Worm (Caenorhabditis elegans): ENCODE results near the gene cyp-33D3.
A peak's percentile ranks its signal among the peaks of the same experiment; 100 is the strongest.

cyp-33D3 gene

DNA sequence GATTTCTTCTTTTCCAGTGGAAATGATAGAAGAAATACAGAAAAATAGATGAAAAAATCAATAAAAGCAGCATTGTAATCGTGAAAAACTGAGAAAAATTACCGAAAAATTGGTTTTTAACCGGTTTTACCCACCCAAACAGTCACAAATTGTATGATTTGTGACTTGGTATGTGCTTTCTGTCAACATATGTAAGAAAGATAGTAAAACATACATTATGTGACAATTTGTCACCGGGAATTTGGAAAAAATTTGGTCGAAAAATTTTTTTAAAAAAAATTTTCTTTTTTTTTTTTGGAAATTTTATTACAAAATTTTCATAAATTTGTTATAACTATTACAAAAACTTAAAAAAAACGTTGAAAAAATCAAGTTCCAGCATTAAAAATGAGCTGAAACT lies at the start of gene cyp-33D3:
cyp-33D3 (minus strand) TSS at position 101 of the 400 bp plus-strand sequence.
- TF ChIP-seq klf-2 (GFP tag; conservative IDR thresholded peaks at IDR 0.05) = no peak
- TF ChIP-seq T22C8.4 (GFP tag; IDR thresholded peaks at IDR 0.05) = peak; percentile 16; the same call in 1 of the 2 replicates

ce11 chrV:18882990-18883389 lies 46.0 kb upstream of the cyp-33D3 start:
- TF ChIP-seq klf-2 (GFP tag; conservative IDR thresholded peaks at IDR 0.05) = 0 out of 2 replicates have a peak, but pooled peaks have one; percentile 31
- 0 out of 2 replicates have a peak, but pooled peaks have one; percentile 55 for TF ChIP-seq tab-1 (GFP tag; IDR thresholded peaks at IDR 0.05)
- peak; percentile 72 for TF ChIP-seq ztf-23 (GFP tag; IDR thresholded peaks at IDR 0.05)

DNA sequence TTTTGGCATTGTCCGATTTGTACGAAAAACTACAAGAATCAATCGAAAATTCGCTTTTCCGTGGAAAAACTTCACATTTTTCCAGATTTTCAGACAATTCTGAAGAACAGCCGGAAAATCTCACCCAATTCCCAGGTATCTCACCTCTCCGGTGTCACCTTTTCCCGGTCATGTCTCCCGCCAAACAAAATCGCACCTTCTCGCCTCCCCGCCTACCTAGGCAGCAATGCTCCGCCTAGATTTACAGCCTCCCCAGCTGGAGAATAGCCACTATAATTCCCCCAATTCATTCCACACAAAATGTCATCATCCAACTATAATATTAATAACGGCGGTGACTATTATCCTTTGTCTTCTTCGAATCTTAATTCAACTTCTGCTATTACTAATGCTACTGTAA lies 36.8 kb upstream of the cyp-33D3 start, which contains the start of gene ceh-51:
ceh-51 (plus strand) TSS at position 301 of the 400 bp plus-strand sequence.
- TF ChIP-seq ref-1 (GFP tag; conservative IDR thresholded peaks at IDR 0.05) = no peak
- no peak for TF ChIP-seq T22C8.4 (GFP tag; IDR thresholded peaks at IDR 0.05)
- TF ChIP-seq flt-1 (GFP tag; IDR thresholded peaks at IDR 0.05) = no peak
- no peak for TF ChIP-seq cog-1 (tag; optimal IDR thresholded peaks at IDR 0.05)
- no peak for TF ChIP-seq ztf-23 (GFP tag; IDR thresholded peaks at IDR 0.05)
- no peak for TF ChIP-seq klf-2 (GFP tag; conservative IDR thresholded peaks at IDR 0.05)
- no peak for TF ChIP-seq med-1 (GFP tag; optimal IDR thresholded peaks at IDR 0.05; ENCODE audit: insufficient read depth)
- TF ChIP-seq tab-1 (GFP tag; IDR thresholded peaks at IDR 0.05) = no peak
- no peak for TF ChIP-seq ztf-29 (GFP tag; IDR thresholded peaks at IDR 0.05)

DNA sequence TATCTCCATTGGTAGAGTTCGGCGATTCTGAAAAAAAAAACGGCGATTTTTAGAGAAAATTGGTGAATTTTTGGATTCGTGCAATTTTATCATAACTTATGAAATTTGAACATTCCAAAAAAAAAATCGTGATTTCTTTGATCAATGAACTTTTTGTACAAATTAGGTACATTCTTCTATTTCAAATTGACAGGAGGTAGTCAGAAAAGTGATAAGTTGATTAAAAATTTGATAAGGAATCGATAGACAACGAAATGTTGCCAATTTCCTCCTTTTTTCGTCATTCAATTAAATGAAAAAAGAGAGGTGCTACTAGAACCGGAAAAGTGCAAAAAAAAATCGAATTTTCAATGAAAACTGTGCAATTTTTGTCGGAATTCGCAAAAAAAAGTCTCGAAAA lies 33.9 kb upstream of the cyp-33D3 start:
- TF ChIP-seq tab-1 (GFP tag; IDR thresholded peaks at IDR 0.05) (no peak), klf-2 (GFP tag; conservative IDR thresholded peaks at IDR 0.05) (no peak), ref-1 (GFP tag; conservative IDR thresholded peaks at IDR 0.05) (no peak), ztf-23 (GFP tag; IDR thresholded peaks at IDR 0.05) (no peak), T22C8.4 (GFP tag; IDR thresholded peaks at IDR 0.05) (no peak), cog-1 (tag; optimal IDR thresholded peaks at IDR 0.05) (no peak)

DNA sequence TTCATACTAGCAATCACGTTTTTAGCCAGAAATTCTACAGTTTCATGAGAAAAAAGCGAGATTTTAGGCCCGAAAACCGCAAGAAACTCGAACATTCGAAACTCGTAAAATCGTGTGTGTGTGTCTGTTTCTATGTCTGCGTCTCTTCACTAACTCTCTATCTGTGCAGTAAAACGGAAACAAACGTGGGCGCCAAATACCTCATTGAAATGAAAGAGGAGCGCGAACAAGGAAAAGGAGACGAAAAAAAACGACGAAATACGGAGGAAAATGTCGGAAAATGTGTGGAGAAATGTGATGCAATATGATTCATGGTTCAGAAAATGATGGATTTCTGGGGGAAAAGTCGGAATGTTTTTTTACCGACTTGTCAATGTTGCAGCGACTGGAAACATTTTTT lies 31.5 kb upstream of the cyp-33D3 start:
- no peak for TF ChIP-seq ztf-23 (GFP tag; IDR thresholded peaks at IDR 0.05)

DNA sequence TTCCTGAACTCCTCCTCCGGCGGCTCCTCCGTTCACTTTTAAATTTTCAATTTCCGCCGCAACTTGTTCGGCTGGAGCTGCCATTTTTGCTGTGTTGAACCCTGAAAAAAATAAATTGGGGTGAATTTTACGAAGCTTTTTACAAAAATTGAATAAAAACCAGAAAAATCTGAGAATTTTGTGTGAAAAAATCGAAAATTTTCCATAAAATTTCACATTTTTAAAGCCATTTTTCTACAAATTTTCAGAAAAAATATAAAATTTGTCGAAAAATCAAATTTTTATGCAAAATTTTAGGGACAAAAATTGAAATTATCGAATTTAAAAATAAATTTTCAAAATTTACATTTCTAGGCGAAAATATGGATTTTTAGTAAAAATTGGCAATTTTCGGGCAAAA lies 22.1 kb upstream of the cyp-33D3 start, which contains the start of gene wars-1:
wars-1 (minus strand) TSS at position 101 of the 400 bp plus-strand sequence.
- TF ChIP-seq flt-1 (GFP tag; IDR thresholded peaks at IDR 0.05) = no peak
- TF ChIP-seq cog-1 (tag; optimal IDR thresholded peaks at IDR 0.05) = no peak
- TF ChIP-seq ztf-23 (GFP tag; IDR thresholded peaks at IDR 0.05) = no peak
- no peak for TF ChIP-seq med-1 (GFP tag; optimal IDR thresholded peaks at IDR 0.05; ENCODE audit: insufficient read depth)
- no peak for TF ChIP-seq ztf-29 (GFP tag; IDR thresholded peaks at IDR 0.05)
- TF ChIP-seq T22C8.4 (GFP tag; IDR thresholded peaks at IDR 0.05) = no peak
- no peak for TF ChIP-seq tab-1 (GFP tag; IDR thresholded peaks at IDR 0.05)

- no peak for TF ChIP-seq flt-1 (GFP tag; IDR thresholded peaks at IDR 0.05)
- TF ChIP-seq tab-1 (GFP tag; IDR thresholded peaks at IDR 0.05) = no peak
- TF ChIP-seq ztf-29 (GFP tag; IDR thresholded peaks at IDR 0.05) = no peak
- TF ChIP-seq med-1 (GFP tag; optimal IDR thresholded peaks at IDR 0.05; ENCODE audit: insufficient read depth) = no peak
- TF ChIP-seq klf-2 (GFP tag; conservative IDR thresholded peaks at IDR 0.05) = no peak
- TF ChIP-seq cog-1 (tag; optimal IDR thresholded peaks at IDR 0.05) = no peak
- no peak for TF ChIP-seq T22C8.4 (GFP tag; IDR thresholded peaks at IDR 0.05)
- TF ChIP-seq ref-1 (GFP tag; conservative IDR thresholded peaks at IDR 0.05) = no peak
- no peak for TF ChIP-seq ztf-23 (GFP tag; IDR thresholded peaks at IDR 0.05)
Measured at ce11 chrV:18854788-18855187, 17.8 kb upstream of the cyp-33D3 start.

ce11 chrV:18848578-18848977 lies 11.6 kb upstream of the cyp-33D3 start:
- TF ChIP-seq med-1 (GFP tag; optimal IDR thresholded peaks at IDR 0.05; ENCODE audit: insufficient read depth) = no peak
- TF ChIP-seq ztf-29 (GFP tag; IDR thresholded peaks at IDR 0.05) = no peak
- no peak for TF ChIP-seq T22C8.4 (GFP tag; IDR thresholded peaks at IDR 0.05)
- no peak for TF ChIP-seq klf-2 (GFP tag; conservative IDR thresholded peaks at IDR 0.05)
- no peak for TF ChIP-seq ztf-23 (GFP tag; IDR thresholded peaks at IDR 0.05)
- TF ChIP-seq flt-1 (GFP tag; IDR thresholded peaks at IDR 0.05) = no peak
- no peak for TF ChIP-seq tab-1 (GFP tag; IDR thresholded peaks at IDR 0.05)
- TF ChIP-seq ref-1 (GFP tag; conservative IDR thresholded peaks at IDR 0.05) = no peak
- no peak for TF ChIP-seq cog-1 (tag; optimal IDR thresholded peaks at IDR 0.05)

ce11 chrV:18846480-18846879 lies 9.5 kb upstream of the cyp-33D3 start, which contains the start of gene nhr-230:
Gene nhr-230, plus strand, starts transcription at chrV:18846780.
- no peak for TF ChIP-seq ztf-29 (GFP tag; IDR thresholded peaks at IDR 0.05)
- TF ChIP-seq cog-1 (tag; optimal IDR thresholded peaks at IDR 0.05) = no peak
- no peak for TF ChIP-seq med-1 (GFP tag; optimal IDR thresholded peaks at IDR 0.05; ENCODE audit: insufficient read depth)
- no peak for TF ChIP-seq T22C8.4 (GFP tag; IDR thresholded peaks at IDR 0.05)
- TF ChIP-seq klf-2 (GFP tag; conservative IDR thresholded peaks at IDR 0.05) = no peak
- TF ChIP-seq ref-1 (GFP tag; conservative IDR thresholded peaks at IDR 0.05) = no peak
- no peak for TF ChIP-seq flt-1 (GFP tag; IDR thresholded peaks at IDR 0.05)
- no peak for TF ChIP-seq ztf-23 (GFP tag; IDR thresholded peaks at IDR 0.05)
- no peak for TF ChIP-seq tab-1 (GFP tag; IDR thresholded peaks at IDR 0.05)

ce11 chrV:18842468-18842867 lies 5.4 kb upstream of the cyp-33D3 start:
- TF ChIP-seq tab-1 (GFP tag; IDR thresholded peaks at IDR 0.05) (no peak), cog-1 (tag; optimal IDR thresholded peaks at IDR 0.05) (no peak), ref-1 (GFP tag; conservative IDR thresholded peaks at IDR 0.05) (no peak), T22C8.4 (GFP tag; IDR thresholded peaks at IDR 0.05) (no peak), ztf-29 (GFP tag; IDR thresholded peaks at IDR 0.05) (no peak), med-1 (GFP tag; optimal IDR thresholded peaks at IDR 0.05; ENCODE audit: insufficient read depth) (no peak), ztf-23 (GFP tag; IDR thresholded peaks at IDR 0.05) (no peak), klf-2 (GFP tag; conservative IDR thresholded peaks at IDR 0.05) (no peak), flt-1 (GFP tag; IDR thresholded peaks at IDR 0.05) (no peak)
